Fruit fly (Drosophila melanogaster) whole organism, embryonic: ENCODE results near the gene Mgstl.

Experiments
- Ada2b ChIP-seq: fragments of 200-800 bp; sonication (Bioruptor generic); IDR thresholded peaks from 2 replicates; pipeline ENCODE4 v1.3.6; 2022; ENCODE audit warnings: missing biosample characterization, missing genetic modification characterization
- BEAF-32 ChIP-seq: fragments of 200-800 bp; sonication (Bioruptor generic); optimal IDR thresholded peaks from 3 replicates; lab custom pipeline; 2017; ENCODE audit warnings: missing biosample characterization, missing genetic modification characterization, mild to moderate bottlenecking, moderate library complexity, missing genetic modification reagents
- Bgb ChIP-seq: fragments of 200-800 bp; sonication (Bioruptor generic); IDR thresholded peaks from 2 replicates; pipeline ENCODE4 v1.3.6; 2022; ENCODE audit warnings: missing biosample characterization, missing genetic modification characterization; ENCODE audit not compliant: partially characterized antibody
- CG10209 ChIP-seq: fragments of 200-800 bp; sonication (Bioruptor generic); optimal IDR thresholded peaks from 3 replicates; lab custom pipeline; 2017; ENCODE audit warnings: missing biosample characterization, mild to moderate bottlenecking, missing genetic modification characterization, missing genetic modification reagents
- CG10431 ChIP-seq: fragments of 200-800 bp; sonication (Bioruptor generic); optimal IDR thresholded peaks from 3 replicates; lab custom pipeline; 2018; ENCODE audit warnings: missing biosample characterization, mild to moderate bottlenecking, missing genetic modification characterization
- CG10979 ChIP-seq: fragments of 200-800 bp; sonication (Bioruptor generic); optimal IDR thresholded peaks from 2 replicates; lab custom pipeline; 2018; ENCODE audit warnings: missing biosample characterization, mild to moderate bottlenecking, missing genetic modification characterization, moderate library complexity
- CG13287 ChIP-seq: fragments of 200-800 bp; sonication (Bioruptor generic); IDR thresholded peaks from 2 replicates; pipeline ENCODE4 v1.3.6; 2022; ENCODE audit warnings: missing biosample characterization, missing genetic modification characterization; ENCODE audit not compliant: partially characterized antibody
- CG13424 ChIP-seq: fragments of 200-800 bp; sonication (Bioruptor generic); optimal IDR thresholded peaks from 2 replicates; lab custom pipeline; 2019; ENCODE audit warnings: missing biosample characterization, mild to moderate bottlenecking, missing genetic modification characterization, moderate library complexity
- CG13894 ChIP-seq: fragments of 200-800 bp; sonication (Bioruptor generic); optimal IDR thresholded peaks from 3 replicates; lab custom pipeline; 2018; ENCODE audit warnings: missing biosample characterization, mild to moderate bottlenecking, missing genetic modification characterization, moderate library complexity
- CG15601 ChIP-seq: fragments of 200-800 bp; sonication (Bioruptor generic); optimal IDR thresholded peaks from 3 replicates; lab custom pipeline; 2019; ENCODE audit warnings: missing biosample characterization, mild to moderate bottlenecking, missing genetic modification characterization, moderate library complexity
- CG18011 ChIP-seq: fragments of 200-800 bp; sonication (Bioruptor generic); optimal IDR thresholded peaks from 2 replicates; lab custom pipeline; 2017; ENCODE audit warnings: missing biosample characterization, missing genetic modification characterization, mild to moderate bottlenecking, moderate library complexity, missing genotype
- CG18262 ChIP-seq: fragments of 200-800 bp; optimal IDR thresholded peaks from 3 replicates; lab custom pipeline; 2019; ENCODE audit warnings: missing biosample characterization, mild to moderate bottlenecking, missing genetic modification characterization, moderate library complexity
- CG1832 ChIP-seq: fragments of 200-800 bp; sonication (Bioruptor generic); optimal IDR thresholded peaks from 2 replicates; lab custom pipeline; 2017; ENCODE audit warnings: missing biosample characterization, mild to moderate bottlenecking, missing genetic modification characterization, inconsistent platforms
- CG2202 ChIP-seq: fragments of 200-800 bp; sonication (Bioruptor generic); optimal IDR thresholded peaks from 2 replicates; lab custom pipeline; 2018; ENCODE audit warnings: missing biosample characterization, mild to moderate bottlenecking, missing genetic modification characterization
- CG2889 ChIP-seq: fragments of 200-800 bp; sonication (Bioruptor generic); IDR thresholded peaks from 3 replicates; pipeline ENCODE4 v1.3.6; 2022; ENCODE audit warnings: missing biosample characterization, missing genetic modification characterization
- CG31365 ChIP-seq: fragments of 200-800 bp; sonication (Bioruptor generic); optimal IDR thresholded peaks from 2 replicates; lab custom pipeline; 2018; ENCODE audit warnings: missing biosample characterization, mild to moderate bottlenecking, missing genetic modification characterization
- CG43689 ChIP-seq: fragments of 200-800 bp; sonication (Bioruptor generic); IDR thresholded peaks from 2 replicates; pipeline ENCODE4 v1.3.6; 2022; ENCODE audit warnings: missing biosample characterization, missing genetic modification characterization
- CG4707 ChIP-seq: fragments of 200-800 bp; sonication (Bioruptor generic); optimal IDR thresholded peaks from 2 replicates; lab custom pipeline; 2018; ENCODE audit warnings: missing biosample characterization, mild to moderate bottlenecking, missing genetic modification characterization, moderate library complexity
- CG8290 ChIP-seq, 3 experiments: fragments of 200-800 bp; sonication (Bioruptor generic); optimal IDR thresholded peaks; 2 replicates each; lab custom pipeline; 2016 to 2019; ENCODE audit warnings: missing biosample characterization in 3 of 3, missing genetic modification characterization in 3 of 3, mild to moderate bottlenecking in 2 of 3, moderate library complexity in 1 of 3
- CG8478 ChIP-seq: fragments of >200 bp; optimal IDR thresholded peaks from 2 replicates; lab custom pipeline; 2018
- CG9817 ChIP-seq: fragments of 200-800 bp; sonication (Bioruptor generic); optimal IDR thresholded peaks from 2 replicates; lab custom pipeline; 2018; ENCODE audit warnings: missing biosample characterization, mild to moderate bottlenecking, missing genetic modification characterization, moderate library complexity
- Dek ChIP-seq: fragments of 200-800 bp; sonication (Bioruptor generic); optimal IDR thresholded peaks from 3 replicates; lab custom pipeline; 2019; ENCODE audit warnings: missing biosample characterization, mild to moderate bottlenecking, missing genetic modification characterization, moderate library complexity
- Dp ChIP-seq: fragments of 200-800 bp; sonication (Bioruptor generic); optimal IDR thresholded peaks from 2 replicates; lab custom pipeline; 2018; ENCODE audit warnings: missing biosample characterization, mild to moderate bottlenecking, missing genetic modification characterization, moderate library complexity
- E2f1 ChIP-seq: fragments of 200-800 bp; sonication (Bioruptor generic); IDR thresholded peaks from 2 replicates; pipeline ENCODE4 v1.3.6; 2022; ENCODE audit warnings: missing biosample characterization, missing genetic modification characterization
- ERR ChIP-seq: fragments of 200-800 bp; sonication (Bioruptor generic); optimal IDR thresholded peaks from 2 replicates; lab custom pipeline; 2016; ENCODE audit warnings: missing biosample characterization, missing genetic modification characterization
- HLH4C ChIP-seq: fragments of 200-800 bp; sonication (Bioruptor generic); IDR thresholded peaks from 3 replicates; pipeline ENCODE4 v1.3.6; 2022; ENCODE audit warnings: missing biosample characterization, missing genetic modification characterization; ENCODE audit not compliant: partially characterized antibody
- HmgZ ChIP-seq: fragments of 200-800 bp; sonication (Bioruptor generic); optimal IDR thresholded peaks from 2 replicates; lab custom pipeline; 2018; ENCODE audit warnings: missing biosample characterization, mild to moderate bottlenecking, missing genetic modification characterization
- Hmx ChIP-seq: fragments of 200-800 bp; sonication (Bioruptor generic); optimal IDR thresholded peaks from 2 replicates; lab custom pipeline; 2016; ENCODE audit warnings: missing biosample characterization, missing genetic modification characterization
- Med ChIP-seq: fragments of 200-800 bp; sonication (Bioruptor generic); peaks from one replicate; lab custom pipeline; 2016; ENCODE audit warnings: missing biosample characterization, missing genetic modification characterization, mild to moderate bottlenecking, inconsistent platforms, moderate library complexity
- Mes4 ChIP-seq: fragments of 200-800 bp; sonication (Bioruptor generic); optimal IDR thresholded peaks from 2 replicates; lab custom pipeline; 2016; ENCODE audit warnings: missing biosample characterization, missing genetic modification characterization
- Myb ChIP-seq: fragments of 200-800 bp; sonication (Bioruptor generic); optimal IDR thresholded peaks from 2 replicates; lab custom pipeline; 2016; ENCODE audit warnings: missing biosample characterization, missing genetic modification characterization
- Ravus ChIP-seq: fragments of 200-800 bp; sonication (Bioruptor generic); IDR thresholded peaks from 2 replicates; pipeline ENCODE4 v1.3.6; 2022; ENCODE audit warnings: missing biosample characterization, missing genetic modification characterization
- ab ChIP-seq: fragments of 200-800 bp; sonication (Bioruptor generic); optimal IDR thresholded peaks from 2 replicates; lab custom pipeline; 2016; ENCODE audit warnings: missing biosample characterization, missing genetic modification characterization
- ato ChIP-seq: fragments of 200-800 bp; sonication (Bioruptor generic); IDR thresholded peaks from 2 replicates; pipeline ENCODE4 v1.3.6; 2022; ENCODE audit warnings: missing biosample characterization, missing genetic modification characterization; ENCODE audit not compliant: partially characterized antibody
- bbx ChIP-seq: fragments of 200-800 bp; sonication (Bioruptor generic); IDR thresholded peaks from 2 replicates; pipeline ENCODE4 v1.3.6; 2022; ENCODE audit warnings: missing biosample characterization, missing genetic modification characterization; ENCODE audit not compliant: partially characterized antibody
- dysf ChIP-seq: fragments of 200-800 bp; sonication (Bioruptor generic); IDR thresholded peaks from 3 replicates; pipeline ENCODE4 v1.3.6; 2022; ENCODE audit warnings: missing biosample characterization, missing genetic modification characterization
- en ChIP-seq: fragments of 200-800 bp; sonication (Bioruptor generic); optimal IDR thresholded peaks from 2 replicates; lab custom pipeline; 2016; ENCODE audit warnings: missing biosample characterization, missing genetic modification characterization
- fd64A ChIP-seq: fragments of 200-800 bp; sonication (Bioruptor generic); optimal IDR thresholded peaks from 3 replicates; lab custom pipeline; 2018; ENCODE audit warnings: missing biosample characterization, mild to moderate bottlenecking, missing genetic modification characterization
- ham ChIP-seq: fragments of 200-800 bp; sonication (Bioruptor generic); IDR thresholded peaks from 2 replicates; pipeline ENCODE4 v1.3.6; 2022; ENCODE audit warnings: missing biosample characterization, missing genetic modification characterization
- kah ChIP-seq: fragments of 200-800 bp; sonication (Bioruptor generic); optimal IDR thresholded peaks from 2 replicates; lab custom pipeline; 2018; ENCODE audit warnings: missing biosample characterization, mild to moderate bottlenecking, missing genetic modification characterization
- knrl ChIP-seq: fragments of 200-800 bp; sonication (Bioruptor generic); IDR thresholded peaks from 3 replicates; pipeline ENCODE4 v1.3.6; 2022; ENCODE audit warnings: missing biosample characterization, missing genetic modification characterization; ENCODE audit not compliant: partially characterized antibody
- lmd ChIP-seq: fragments of 200-800 bp; sonication (Bioruptor generic); IDR thresholded peaks from 2 replicates; pipeline ENCODE4 v1.3.6; 2022; ENCODE audit warnings: missing biosample characterization, missing genetic modification characterization
- lov ChIP-seq, 2 experiments: fragments of 200-800 bp in 1 of 2; fragments of >200 bp in 1 of 2; sonication (Bioruptor generic) in 1 of 2; IDR thresholded peaks in 1 of 2; optimal IDR thresholded peaks in 1 of 2; 2 replicates in 1 of 2; 3 replicates in 1 of 2; pipeline versions ENCODE4 v1.3.6 to Lab custom; 2017 to 2022; ENCODE audit warnings: missing biosample characterization in 1 of 2, missing genetic modification characterization in 1 of 2
- pb ChIP-seq: fragments of 200-800 bp; sonication (Bioruptor generic); optimal IDR thresholded peaks from 3 replicates; lab custom pipeline; 2016; ENCODE audit warnings: missing biosample characterization, missing genetic modification characterization
- phol ChIP-seq: fragments of 200-800 bp; sonication (Bioruptor generic); optimal IDR thresholded peaks from 3 replicates; lab custom pipeline; 2018; ENCODE audit warnings: missing biosample characterization, mild to moderate bottlenecking, missing genetic modification characterization, moderate library complexity
- sens-2 ChIP-seq: fragments of 200-800 bp; sonication (Bioruptor generic); IDR thresholded peaks from 2 replicates; pipeline ENCODE4 v1.3.6; 2022; ENCODE audit warnings: missing biosample characterization, missing genetic modification characterization
- slp2 ChIP-seq: fragments of 200-800 bp; sonication (Bioruptor generic); optimal IDR thresholded peaks from 2 replicates; lab custom pipeline; 2016; ENCODE audit warnings: missing biosample characterization, missing genetic modification characterization
- sug ChIP-seq: fragments of 200-800 bp; optimal IDR thresholded peaks from 2 replicates; lab custom pipeline; 2019; ENCODE audit warnings: missing biosample characterization, mild to moderate bottlenecking, missing genetic modification characterization, moderate library complexity
- tup ChIP-seq: fragments of 200-800 bp; sonication (Bioruptor generic); optimal IDR thresholded peaks from 2 replicates; lab custom pipeline; 2016; ENCODE audit warnings: missing biosample characterization, mild to moderate bottlenecking, missing genetic modification characterization, moderate library complexity
- z ChIP-seq: fragments of 200-800 bp; sonication (Bioruptor generic); IDR thresholded peaks from 3 replicates; pipeline ENCODE4 v1.3.6; 2022; ENCODE audit warnings: missing biosample characterization, missing genetic modification characterization

The Mgstl gene

DNA sequence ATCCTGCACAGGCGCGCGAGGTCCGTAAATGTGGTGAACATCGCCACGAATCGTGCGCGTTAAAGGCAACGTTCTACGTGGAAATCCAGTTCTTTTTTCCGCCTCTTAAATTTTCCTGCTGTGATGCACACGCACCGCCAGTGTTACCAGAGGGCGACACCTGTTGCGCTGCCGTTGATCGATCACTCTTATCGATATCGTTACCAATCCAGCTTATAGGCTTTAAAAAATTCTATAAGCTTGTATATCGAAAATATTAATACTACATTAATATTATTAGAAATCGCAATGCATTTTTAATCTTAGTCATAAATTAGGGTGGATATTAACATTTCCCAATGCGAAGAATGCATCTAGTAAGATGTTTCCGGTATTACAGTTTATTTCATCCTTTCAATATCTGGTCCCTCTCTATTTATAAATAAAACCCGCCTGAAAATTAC, 10.1 kb upstream of the Mgstl start, which contains the start of gene CG1529 (continued):
- no peak for TF ChIP-seq Dek (tag; lab: Kevin White, UChicago)
- TF ChIP-seq en (GFP tag; lab: Kevin White, UChicago) = no peak
- no peak for TF ChIP-seq CG31365 (tag; lab: Kevin White, UChicago)
- no peak for TF ChIP-seq Myb (GFP tag; lab: Kevin White, UChicago)
- no peak for TF ChIP-seq Ada2b
- TF ChIP-seq kah = peak; percentile 96
- no peak for TF ChIP-seq ato (GFP tag; lab: Robert Waterston, UW)
- peak; percentile 65 for TF ChIP-seq Dp (GFP tag; lab: Kevin White, UChicago)
- TF ChIP-seq CG8290 (GFP tag; optimal IDR thresholded peaks at IDR 0.05; lab: Kevin White, UChicago) = peak; percentile 40
- TF ChIP-seq CG8290 (tag; optimal IDR thresholded peaks at IDR 0.05; lab: Kevin White, UChicago) = peak in 1 of 2 experiments; percentile 10
- no peak for TF ChIP-seq CG18011
- no peak for TF ChIP-seq CG8478 (lab: Kevin White, UChicago)
- TF ChIP-seq CG10979 (tag; lab: Kevin White, UChicago) = no peak
- TF ChIP-seq z (GFP tag; lab: Robert Waterston, UW) = no peak
- TF ChIP-seq CG9817 = no peak
- peak; percentile 56 for TF ChIP-seq CG13287 (GFP tag; lab: Robert Waterston, UW)
- TF ChIP-seq slp2 (GFP tag; lab: Kevin White, UChicago) = no peak
- peak; percentile 36; the same call in 1 of the 2 replicates for TF ChIP-seq Bgb (GFP tag; lab: Robert Waterston, UW)
- no peak for TF ChIP-seq ham (GFP tag; lab: Robert Waterston, UW)
- TF ChIP-seq BEAF-32 (GFP tag; lab: Kevin White, UChicago) = peak; percentile 62
- TF ChIP-seq CG10209 (GFP tag; lab: Kevin White, UChicago) = no peak
- no peak for TF ChIP-seq ERR (GFP tag; lab: Kevin White, UChicago)
- TF ChIP-seq CG10431 = no peak
- TF ChIP-seq Hmx (GFP tag; lab: Kevin White, UChicago) = no peak
- TF ChIP-seq bbx (GFP tag; lab: Robert Waterston, UW) = peak; percentile 35; the same call in 1 of the 2 replicates
- no peak for TF ChIP-seq sens-2 (GFP tag; lab: Robert Waterston, UW)
- no peak for TF ChIP-seq lmd
- TF ChIP-seq pb = no peak
- no peak for TF ChIP-seq lov (optimal IDR thresholded peaks at IDR 0.05; lab: Kevin White, UChicago)
- no peak for TF ChIP-seq lov (GFP tag; IDR thresholded peaks at IDR 0.05; lab: Robert Waterston, UW)
- no peak for TF ChIP-seq CG2889 (GFP tag; lab: Robert Waterston, UW)
- TF ChIP-seq phol (tag; lab: Kevin White, UChicago) = no peak
- TF ChIP-seq dysf (GFP tag; lab: Robert Waterston, UW) = no peak
- no peak for TF ChIP-seq CG18262 (tag; lab: Kevin White, UChicago)
- TF ChIP-seq HmgZ (tag; lab: Kevin White, UChicago) = no peak
- no peak for TF ChIP-seq Ravus
- TF ChIP-seq CG15601 (tag; lab: Kevin White, UChicago) = no peak
- TF ChIP-seq Med (GFP tag; lab: Kevin White, UChicago) = peak; percentile 16
- no peak for TF ChIP-seq fd64A (GFP tag; lab: Kevin White, UChicago)
- TF ChIP-seq CG13894 (tag; lab: Kevin White, UChicago) = no peak
- no peak for TF ChIP-seq Mes4
- no peak for TF ChIP-seq ab (GFP tag; lab: Kevin White, UChicago)
- no peak for TF ChIP-seq CG43689 (GFP tag; lab: Robert Waterston, UW)
- no peak for TF ChIP-seq tup (GFP tag; lab: Kevin White, UChicago)
- no peak for TF ChIP-seq sug (tag; lab: Kevin White, UChicago)
- TF ChIP-seq CG1832 (GFP tag; lab: Kevin White, UChicago) = no peak
- no peak for TF ChIP-seq CG13424 (tag; lab: Kevin White, UChicago)
- TF ChIP-seq knrl = no peak; the same call in 2 of the 3 replicates
- TF ChIP-seq E2f1 (GFP tag; lab: Robert Waterston, UW) = no peak
- TF ChIP-seq CG4707 (GFP tag; lab: Kevin White, UChicago) = no peak
- peak; percentile 51 for TF ChIP-seq HLH4C
- no peak for TF ChIP-seq CG2202 (tag; lab: Kevin White, UChicago)
